Worm (Caenorhabditis elegans): Measurements from ENCODE around the gene ifp-1.

ce11 chrX:9690445-9690844, 10.5 kb upstream of the ifp-1 start, which contains the start of gene npr-18:
- no peak for TF ChIP-seq eyg-1 (tag; optimal IDR thresholded peaks at IDR 0.05)
- no peak for TF ChIP-seq dmd-4 (tag; optimal IDR thresholded peaks at IDR 0.05; ENCODE audit: borderline replicate concordance)
- TF ChIP-seq nfya-1 (tag; optimal IDR thresholded peaks at IDR 0.05), result no peak
- TF ChIP-seq pqm-1 (tag; optimal IDR thresholded peaks at IDR 0.05), result no peak
- no peak for TF ChIP-seq npax-4 (tag; optimal IDR thresholded peaks at IDR 0.05)
- TF ChIP-seq lin-11 (tag; optimal IDR thresholded peaks at IDR 0.05), result no peak
- TF ChIP-seq pag-3 (tag; optimal IDR thresholded peaks at IDR 0.05; ENCODE audit: borderline replicate concordance), result no peak
- no peak for TF ChIP-seq fkh-10 (GFP tag; optimal IDR thresholded peaks at IDR 0.05)
- TF ChIP-seq ets-4 (tag; optimal IDR thresholded peaks at IDR 0.05), result no peak

Measured in whole organism, late embryonic.